Fruit fly (Drosophila melanogaster) whole organism, pupa: ENCODE measurements around the gene tplus3b.
A peak's percentile ranks its signal among the peaks of the same experiment; 100 is the strongest.

Experiments used
- CG10348 ChIP-seq: fragments of 200-800 bp; sonication (Bioruptor generic); IDR thresholded peaks from 2 replicates; pipeline ENCODE4 v1.3.6; 2022; ENCODE audit warnings: missing biosample characterization, missing genetic modification characterization
- CG12605 ChIP-seq: fragments of 200-800 bp; sonication (Bioruptor generic); IDR thresholded peaks from 2 replicates; pipeline ENCODE4 v1.3.6; 2022; ENCODE audit warnings: missing biosample characterization, missing genetic modification characterization
- CG13204 ChIP-seq: fragments of 200-800 bp; sonication (Bioruptor generic); optimal IDR thresholded peaks from 2 replicates; lab custom pipeline; 2018; ENCODE audit warnings: missing biosample characterization, mild to moderate bottlenecking, missing genetic modification characterization, moderate library complexity
- CG14655 ChIP-seq: fragments of 200-800 bp; sonication (Bioruptor generic); optimal IDR thresholded peaks from 3 replicates; lab custom pipeline; 2017; ENCODE audit warnings: mild to moderate bottlenecking, missing biosample characterization, missing genetic modification reagents, missing genetic modification characterization
- CG15710 ChIP-seq: fragments of 200-800 bp; sonication (Bioruptor generic); optimal IDR thresholded peaks from 2 replicates; lab custom pipeline; 2018; ENCODE audit warnings: missing biosample characterization, mild to moderate bottlenecking, missing genetic modification characterization, moderate library complexity
- CG17806 ChIP-seq: fragments of 200-800 bp; sonication (Bioruptor generic); optimal IDR thresholded peaks from 2 replicates; lab custom pipeline; 2018; ENCODE audit warnings: missing biosample characterization, mild to moderate bottlenecking, missing genetic modification characterization, moderate library complexity
- CG32121 ChIP-seq: fragments of 200-800 bp; sonication (Bioruptor generic); IDR thresholded peaks from 2 replicates; pipeline ENCODE4 v1.3.6; 2022; ENCODE audit warnings: missing biosample characterization, missing genetic modification characterization
- CG34367 ChIP-seq: fragments of 200-800 bp; sonication (Bioruptor generic); optimal IDR thresholded peaks from 2 replicates; lab custom pipeline; 2018; ENCODE audit warnings: missing biosample characterization, mild to moderate bottlenecking, missing genetic modification characterization
- CG4496 ChIP-seq: fragments of 200-800 bp; sonication (Bioruptor generic); IDR thresholded peaks from 3 replicates; pipeline ENCODE4 v1.3.6; 2022; ENCODE audit warnings: missing biosample characterization, missing genetic modification characterization
- CG8159 ChIP-seq: fragments of 200-800 bp; sonication (Bioruptor generic); optimal IDR thresholded peaks from 3 replicates; lab custom pipeline; 2018; ENCODE audit warnings: missing biosample characterization, mild to moderate bottlenecking, missing genetic modification characterization, moderate library complexity
- CG8301 ChIP-seq: fragments of 200-800 bp; sonication (Bioruptor generic); optimal IDR thresholded peaks from 2 replicates; lab custom pipeline; 2018; ENCODE audit warnings: missing biosample characterization, mild to moderate bottlenecking, missing genetic modification characterization
- CG9948 ChIP-seq: fragments of 200-800 bp; sonication (Bioruptor generic); optimal IDR thresholded peaks from 2 replicates; lab custom pipeline; 2018; ENCODE audit warnings: missing biosample characterization, mild to moderate bottlenecking, missing genetic modification characterization, moderate library complexity
- D1 ChIP-seq: fragments of 200-800 bp; sonication (Bioruptor generic); optimal IDR thresholded peaks from 2 replicates; lab custom pipeline; 2018; ENCODE audit warnings: missing biosample characterization, mild to moderate bottlenecking, missing genetic modification characterization, moderate library complexity
- EcR ChIP-seq: fragments of 200-800 bp; sonication (Bioruptor generic); optimal IDR thresholded peaks from 3 replicates; lab custom pipeline; 2019; ENCODE audit warnings: missing biosample characterization, missing genetic modification characterization, mild to moderate bottlenecking, moderate library complexity, missing genetic modification reagents
- Ets98B ChIP-seq: fragments of 200-800 bp; sonication (Bioruptor generic); IDR thresholded peaks from 2 replicates; pipeline ENCODE4 v1.3.6; 2022; ENCODE audit warnings: missing biosample characterization, missing genetic modification characterization
- Pif1A ChIP-seq: fragments of 200-800 bp; sonication (Bioruptor generic); optimal IDR thresholded peaks from 3 replicates; lab custom pipeline; 2016; ENCODE audit warnings: missing biosample characterization, missing genetic modification characterization
- Pif1B ChIP-seq: fragments of 200-800 bp; sonication (Bioruptor generic); optimal IDR thresholded peaks from 3 replicates; lab custom pipeline; 2016; ENCODE audit warnings: missing biosample characterization, missing genetic modification characterization
- Snoo ChIP-seq: fragments of 200-800 bp; sonication (Bioruptor generic); optimal IDR thresholded peaks from 3 replicates; lab custom pipeline; 2017; ENCODE audit warnings: missing biosample characterization, mild to moderate bottlenecking, missing genetic modification characterization, inconsistent platforms
- fd96Ca ChIP-seq: fragments of 200-800 bp; sonication (Bioruptor generic); IDR thresholded peaks from 3 replicates; pipeline ENCODE4 v1.3.6; 2022; ENCODE audit warnings: missing biosample characterization, missing genetic modification characterization
- gl ChIP-seq: fragments of 200-800 bp; sonication (Bioruptor generic); optimal IDR thresholded peaks from 2 replicates; lab custom pipeline; 2018; ENCODE audit warnings: missing biosample characterization, mild to moderate bottlenecking, missing genetic modification characterization
- rn ChIP-seq: fragments of 200-800 bp; sonication (Bioruptor generic); IDR thresholded peaks from 2 replicates; pipeline ENCODE4 v1.3.6; 2022; ENCODE audit warnings: missing biosample characterization, missing genetic modification characterization

The tplus3b gene

dm6 chr2L:22104301-22104700, at the start of gene tplus3b:
Gene tplus3b, minus strand, starts transcription at chr2L:22104401.
- TF ChIP-seq CG4496 (no peak), Pif1B (no peak), EcR (GFP tag; lab: Kevin White, UChicago) (no peak), Snoo (tag; lab: Kevin White, UChicago) (no peak), CG8159 (tag; lab: Kevin White, UChicago) (no peak), gl (tag; lab: Kevin White, UChicago) (no peak), CG12605 (no peak), CG8301 (no peak), CG13204 (GFP tag; lab: Kevin White, UChicago) (no peak), CG32121 (no peak), CG14655 (GFP tag; lab: Kevin White, UChicago) (no peak), rn (GFP tag; lab: Robert Waterston, UW) (no peak)
- TF ChIP-seq, all 21 proteins: peak for 0

- TF ChIP-seq CG15710 (tag; lab: Kevin White, UChicago) (no peak), CG34367 (tag; lab: Kevin White, UChicago) (no peak), CG17806 (no peak), Pif1B (no peak), Snoo (tag; lab: Kevin White, UChicago) (no peak), fd96Ca (GFP tag; lab: Robert Waterston, UW) (no peak), gl (tag; lab: Kevin White, UChicago) (no peak), CG13204 (GFP tag; lab: Kevin White, UChicago) (no peak), CG4496 (no peak), CG12605 (no peak), CG9948 (tag; lab: Kevin White, UChicago) (no peak), Pif1A (GFP tag; lab: Kevin White, UChicago) (no peak), CG14655 (GFP tag; lab: Kevin White, UChicago) (no peak), CG10348 (GFP tag; lab: Robert Waterston, UW) (no peak), CG8301 (no peak), Ets98B (GFP tag; lab: Robert Waterston, UW) (no peak), rn (GFP tag; lab: Robert Waterston, UW) (no peak), CG8159 (tag; lab: Kevin White, UChicago) (no peak), EcR (GFP tag; lab: Kevin White, UChicago) (no peak)
- TF ChIP-seq, all 21 proteins: peak for 0
Observed at dm6 chr2L:22153246-22153645, 49.0 kb upstream of the tplus3b start.

dm6 chr2L:22151323-22151722, 47.1 kb upstream of the tplus3b start, which contains the start of gene dunk:
Gene dunk, plus strand, starts transcription at chr2L:22151623.
- TF ChIP-seq CG9948 (tag; lab: Kevin White, UChicago): no peak
- TF ChIP-seq Snoo (tag; lab: Kevin White, UChicago): no peak
- TF ChIP-seq CG4496: no peak
- TF ChIP-seq CG8159 (tag; lab: Kevin White, UChicago): no peak
- TF ChIP-seq gl (tag; lab: Kevin White, UChicago): no peak
- TF ChIP-seq CG15710 (tag; lab: Kevin White, UChicago): no peak
- no peak for TF ChIP-seq Pif1A (GFP tag; lab: Kevin White, UChicago)
- no peak for TF ChIP-seq fd96Ca (GFP tag; lab: Robert Waterston, UW)
- TF ChIP-seq CG34367 (tag; lab: Kevin White, UChicago): no peak
- no peak for TF ChIP-seq rn (GFP tag; lab: Robert Waterston, UW)
- TF ChIP-seq CG13204 (GFP tag; lab: Kevin White, UChicago): no peak
- no peak for TF ChIP-seq EcR (GFP tag; lab: Kevin White, UChicago)
- TF ChIP-seq CG14655 (GFP tag; lab: Kevin White, UChicago): no peak
- no peak for TF ChIP-seq CG17806
- no peak for TF ChIP-seq D1 (tag; lab: Kevin White, UChicago)
- TF ChIP-seq CG8301: no peak
- no peak for TF ChIP-seq CG32121
- no peak for TF ChIP-seq CG12605
- no peak for TF ChIP-seq Pif1B
- TF ChIP-seq CG10348 (GFP tag; lab: Robert Waterston, UW): no peak

dm6 chr2L:22148713-22149112, 44.5 kb upstream of the tplus3b start:
- TF ChIP-seq Pif1B: no peak
- TF ChIP-seq CG9948 (tag; lab: Kevin White, UChicago): no peak
- no peak for TF ChIP-seq CG32121
- 0 out of 2 replicates have a peak, but pooled peaks have one; percentile 16 for TF ChIP-seq CG12605
- TF ChIP-seq Pif1A (GFP tag; lab: Kevin White, UChicago): no peak
- TF ChIP-seq EcR (GFP tag; lab: Kevin White, UChicago): peak; percentile 11
- TF ChIP-seq CG34367 (tag; lab: Kevin White, UChicago): no peak
- no peak for TF ChIP-seq CG10348 (GFP tag; lab: Robert Waterston, UW)

- TF ChIP-seq Pif1A (GFP tag; lab: Kevin White, UChicago): no peak
- no peak for TF ChIP-seq CG4496
- TF ChIP-seq fd96Ca (GFP tag; lab: Robert Waterston, UW): no peak
- no peak for TF ChIP-seq CG15710 (tag; lab: Kevin White, UChicago)
- no peak for TF ChIP-seq EcR (GFP tag; lab: Kevin White, UChicago)
- no peak for TF ChIP-seq CG17806
- no peak for TF ChIP-seq CG9948 (tag; lab: Kevin White, UChicago)
- TF ChIP-seq CG10348 (GFP tag; lab: Robert Waterston, UW): no peak
- TF ChIP-seq Snoo (tag; lab: Kevin White, UChicago): no peak
- no peak for TF ChIP-seq CG34367 (tag; lab: Kevin White, UChicago)
- TF ChIP-seq Pif1B: no peak
- no peak for TF ChIP-seq Ets98B (GFP tag; lab: Robert Waterston, UW)
- no peak for TF ChIP-seq CG14655 (GFP tag; lab: Kevin White, UChicago)
- no peak for TF ChIP-seq CG8301
Observed at dm6 chr2L:22146247-22146646, 42.0 kb upstream of the tplus3b start.
